Worm (Caenorhabditis elegans) whole organism, L3 larva: ENCODE data around the gene vab-3.

Experiments used
- R02D3.7 ChIP-seq: fragments of 150-350 bp; optimal IDR thresholded peaks from 2 replicates; lab custom pipeline; 2014; ENCODE audit warnings: missing biosample characterization, missing genetic modification characterization
- ZK546.5 ChIP-seq: sonication (generic microtip); optimal IDR thresholded peaks from 2 replicates; lab custom pipeline; 2017; ENCODE audit warnings: missing biosample characterization, missing genetic modification characterization
- aly-2 ChIP-seq: fragments of 150-350 bp; optimal IDR thresholded peaks from 2 replicates; lab custom pipeline; 2014; ENCODE audit warnings: missing biosample characterization, missing genetic modification characterization
- ama-1 ChIP-seq: fragments of 150-350 bp; optimal IDR thresholded peaks from 2 replicates; lab custom pipeline; 2018
- ceh-16 ChIP-seq: sonication (generic microtip); optimal IDR thresholded peaks from 2 replicates; lab custom pipeline; 2017; ENCODE audit warnings: missing biosample characterization, missing genetic modification characterization
- ceh-28 ChIP-seq: fragments of 150-350 bp; optimal IDR thresholded peaks from 2 replicates; lab custom pipeline; 2014; ENCODE audit warnings: missing biosample characterization, missing genetic modification reagents, missing genetic modification characterization
- ceh-82 ChIP-seq: fragments of 150-350 bp; optimal IDR thresholded peaks from 2 replicates; lab custom pipeline; 2014; ENCODE audit warnings: missing biosample characterization, missing genetic modification characterization
- ceh-9 ChIP-seq: sonication (generic microtip); optimal IDR thresholded peaks from 2 replicates; lab custom pipeline; 2018; ENCODE audit warnings: missing biosample characterization, missing genetic modification characterization
- daf-12 ChIP-seq: fragments of 150-350 bp; optimal IDR thresholded peaks from 2 replicates; lab custom pipeline; 2014; ENCODE audit warnings: missing biosample characterization, missing genetic modification reagents, missing genetic modification characterization
- egl-27 ChIP-seq: sonication (generic microtip); optimal IDR thresholded peaks from 4 replicates; lab custom pipeline; 2017; ENCODE audit warnings: missing biosample characterization, missing genetic modification reagents, missing genetic modification characterization
- egl-5 ChIP-seq: fragments of 150-350 bp; optimal IDR thresholded peaks from 2 replicates; lab custom pipeline; 2017; ENCODE audit warnings: missing biosample characterization, missing genetic modification reagents, missing genetic modification characterization, inconsistent platforms
- elt-1 ChIP-seq: fragments of 150-350 bp; optimal IDR thresholded peaks from 2 replicates; lab custom pipeline; 2014; ENCODE audit warnings: missing biosample characterization, missing genetic modification characterization
- elt-2 ChIP-seq: sonication (generic microtip); optimal IDR thresholded peaks from 2 replicates; lab custom pipeline; 2016; ENCODE audit warnings: missing genetic modification reagents, mild to moderate bottlenecking, missing genetic modification characterization, missing compliant biosample characterization
- elt-3 ChIP-seq, 3 experiments: fragments of 150-350 bp in 1 of 3; sonication (generic microtip) in 2 of 3; optimal IDR thresholded peaks; 2 replicates in 2 of 3; 4 replicates in 1 of 3; lab custom pipeline; 2014 to 2017; ENCODE audit warnings: missing biosample characterization in 3 of 3, missing genetic modification characterization in 3 of 3
- eor-1 ChIP-seq, 2 experiments: fragments of 150-350 bp; optimal IDR thresholded peaks; 2 replicates each; lab custom pipeline; 2014 to 2018; ENCODE audit warnings: missing biosample characterization in 2 of 2, missing genetic modification characterization in 2 of 2
- fkh-10 ChIP-seq: sonication (generic microtip); optimal IDR thresholded peaks from 2 replicates; lab custom pipeline; 2017; ENCODE audit warnings: missing biosample characterization, missing genetic modification reagents, missing genetic modification characterization
- fkh-2 ChIP-seq: fragments of 150-350 bp; optimal IDR thresholded peaks from 2 replicates; lab custom pipeline; 2014; ENCODE audit warnings: missing biosample characterization, missing genetic modification reagents, missing genetic modification characterization
- fos-1 ChIP-seq: fragments of 150-350 bp; optimal IDR thresholded peaks from 2 replicates; lab custom pipeline; 2014; ENCODE audit warnings: missing biosample characterization, missing genetic modification characterization
- hmg-11 ChIP-seq: sonication (generic microtip); optimal IDR thresholded peaks from 2 replicates; lab custom pipeline; 2016; ENCODE audit warnings: missing genetic modification characterization, missing compliant biosample characterization
- jun-1 ChIP-seq: fragments of 150-350 bp; optimal IDR thresholded peaks from 2 replicates; lab custom pipeline; 2014; ENCODE audit warnings: missing biosample characterization, missing genetic modification reagents, missing genetic modification characterization
- lin-15B ChIP-seq: fragments of 150-350 bp; optimal IDR thresholded peaks from 2 replicates; lab custom pipeline; 2014; ENCODE audit warnings: missing biosample characterization, missing genetic modification characterization
- lin-39 ChIP-seq: fragments of 150-350 bp; optimal IDR thresholded peaks from 2 replicates; lab custom pipeline; 2018; ENCODE audit warnings: missing biosample characterization, missing genetic modification reagents, missing genetic modification characterization
- lsy-12 ChIP-seq: sonication (generic microtip); optimal IDR thresholded peaks from 2 replicates; lab custom pipeline; 2016; ENCODE audit warnings: mild to moderate bottlenecking, missing genetic modification characterization, missing compliant biosample characterization
- mdl-1 ChIP-seq: fragments of 150-350 bp; optimal IDR thresholded peaks from 2 replicates; lab custom pipeline; 2014; ENCODE audit warnings: missing biosample characterization, missing genetic modification characterization
- mml-1 ChIP-seq: fragments of 150-350 bp; sonication (generic microtip); optimal IDR thresholded peaks from 3 replicates; lab custom pipeline; 2014; ENCODE audit warnings: missing biosample characterization, missing genetic modification characterization
- nfya-1 ChIP-seq: sonication (generic microtip); optimal IDR thresholded peaks from 2 replicates; lab custom pipeline; 2017; ENCODE audit warnings: missing genetic modification characterization, mild to moderate bottlenecking, missing compliant biosample characterization, antibody characterized with exemption, moderate library complexity; ENCODE audit not compliant: insufficient read depth
- nhr-11 ChIP-seq: fragments of 150-350 bp; optimal IDR thresholded peaks from 2 replicates; lab custom pipeline; 2014; ENCODE audit warnings: missing biosample characterization, missing genetic modification characterization
- nhr-12 ChIP-seq: fragments of 150-350 bp; optimal IDR thresholded peaks from 2 replicates; lab custom pipeline; 2014; ENCODE audit warnings: missing biosample characterization, missing genetic modification characterization
- nhr-23 ChIP-seq: fragments of 150-350 bp; optimal IDR thresholded peaks from 2 replicates; lab custom pipeline; 2014; ENCODE audit warnings: missing biosample characterization, missing genetic modification reagents, missing genetic modification characterization
- nhr-237 ChIP-seq: fragments of 150-350 bp; optimal IDR thresholded peaks from 2 replicates; lab custom pipeline; 2014; ENCODE audit warnings: missing biosample characterization, missing genetic modification characterization
- nhr-25 ChIP-seq: sonication (generic microtip); optimal IDR thresholded peaks from 2 replicates; lab custom pipeline; 2017; ENCODE audit warnings: missing biosample characterization, missing genetic modification characterization
- nhr-28 ChIP-seq: fragments of 150-350 bp; optimal IDR thresholded peaks from 2 replicates; lab custom pipeline; 2014; ENCODE audit warnings: missing biosample characterization, missing genetic modification characterization
- nhr-43 ChIP-seq: sonication (generic microtip); optimal IDR thresholded peaks from 2 replicates; lab custom pipeline; 2016; ENCODE audit warnings: mild to moderate bottlenecking, missing genetic modification characterization, missing compliant biosample characterization; ENCODE audit not compliant: poor library complexity, severe bottlenecking
- nhr-67 ChIP-seq: fragments of 150-350 bp; optimal IDR thresholded peaks from 2 replicates; lab custom pipeline; 2014; ENCODE audit warnings: missing biosample characterization, missing genetic modification characterization
- nhr-76 ChIP-seq: fragments of 150-350 bp; sonication (generic microtip); optimal IDR thresholded peaks from 5 replicates; lab custom pipeline; 2014; ENCODE audit warnings: missing biosample characterization, missing genetic modification characterization
- nhr-77 ChIP-seq: fragments of 150-350 bp; optimal IDR thresholded peaks from 2 replicates; lab custom pipeline; 2014; ENCODE audit warnings: missing biosample characterization, missing genetic modification characterization
- pha-4 ChIP-seq: fragments of 150-350 bp; optimal IDR thresholded peaks from 2 replicates; lab custom pipeline; 2014; ENCODE audit warnings: missing biosample characterization, missing genetic modification reagents, missing genetic modification characterization
- pqm-1 ChIP-seq: fragments of 150-350 bp; optimal IDR thresholded peaks from 2 replicates; lab custom pipeline; 2017; ENCODE audit warnings: missing biosample characterization, missing genetic modification characterization, inconsistent platforms
- sea-2 ChIP-seq: fragments of 150-350 bp; sonication (generic microtip); optimal IDR thresholded peaks from 4 replicates; lab custom pipeline; 2014; ENCODE audit warnings: missing biosample characterization, missing genetic modification reagents, missing genetic modification characterization
- skn-1 ChIP-seq: fragments of 150-350 bp; optimal IDR thresholded peaks from 2 replicates; lab custom pipeline; 2014; ENCODE audit warnings: missing biosample characterization, missing genetic modification characterization
- snpc-4 ChIP-seq: fragments of 150-350 bp; optimal IDR thresholded peaks from 2 replicates; lab custom pipeline; 2014; ENCODE audit warnings: missing biosample characterization, missing genetic modification characterization
- tbx-2 ChIP-seq: sonication (generic microtip); optimal IDR thresholded peaks from 2 replicates; lab custom pipeline; 2016; ENCODE audit warnings: mild to moderate bottlenecking, missing genetic modification characterization, missing compliant biosample characterization
- unc-39 ChIP-seq: sonication (generic microtip); optimal IDR thresholded peaks from 4 replicates; lab custom pipeline; 2017; ENCODE audit warnings: missing biosample characterization, missing genetic modification characterization
- unc-62 ChIP-seq: fragments of 150-350 bp; sonication (generic microtip); optimal IDR thresholded peaks from 4 replicates; lab custom pipeline; 2014; ENCODE audit warnings: missing biosample characterization, missing genetic modification reagents, missing genetic modification characterization
- zag-1 ChIP-seq: fragments of 150-350 bp; optimal IDR thresholded peaks from 2 replicates; lab custom pipeline; 2014; ENCODE audit warnings: missing biosample characterization, missing genetic modification characterization
- ztf-11 ChIP-seq: fragments of 150-350 bp; optimal IDR thresholded peaks from 2 replicates; lab custom pipeline; 2014; ENCODE audit warnings: missing biosample characterization, missing genetic modification characterization
- ztf-4 ChIP-seq: fragments of 150-350 bp; optimal IDR thresholded peaks from 2 replicates; lab custom pipeline; 2014; ENCODE audit warnings: missing biosample characterization, missing genetic modification characterization

vab-3 gene

ce11 chrX:10566775-10567174, 67.1 kb downstream of the vab-3 start (continued):
- TF ChIP-seq elt-2 (tag; lab: Kevin White, UChicago) (peak; percentile 16), ama-1 (no peak), fkh-10 (GFP tag; lab: Kevin White, UChicago) (no peak), pha-4 (tag; lab: Kevin White, UChicago) (peak; percentile 60), pqm-1 (tag; lab: Kevin White, UChicago) (peak; percentile 10), lin-39 (no peak), nhr-28 (tag; lab: Kevin White, UChicago) (no peak), mml-1 (no peak), ZK546.5 (tag; lab: Kevin White, UChicago) (no peak), ztf-11 (tag; lab: Kevin White, UChicago) (no peak), zag-1 (no peak), nhr-67 (tag; lab: Kevin White, UChicago) (no peak), hmg-11 (tag; lab: Kevin White, UChicago) (peak; percentile 11), snpc-4 (no peak), R02D3.7 (tag; lab: Kevin White, UChicago) (no peak)

ce11 chrX:10568385-10569149, 68.9 kb downstream of the vab-3 start:
- TF ChIP-seq tbx-2 (tag; lab: Kevin White, UChicago) = peak; percentile 94
- TF ChIP-seq nhr-43 = peak; percentile 90
- peak; percentile 79 for TF ChIP-seq ama-1
- TF ChIP-seq nhr-77 (tag; lab: Kevin White, UChicago) = peak; percentile 71
- peak; percentile 80 for TF ChIP-seq R02D3.7 (tag; lab: Kevin White, UChicago)
- TF ChIP-seq ceh-9 (tag; lab: Kevin White, UChicago) = no peak
- TF ChIP-seq nhr-67 (tag; lab: Kevin White, UChicago) = peak; percentile 47
- TF ChIP-seq nhr-12 (tag; lab: Kevin White, UChicago) = no peak
- peak; percentile 86 for TF ChIP-seq egl-5 (tag; lab: Kevin White, UChicago)
- TF ChIP-seq lin-15B (tag; lab: Kevin White, UChicago) = peak; percentile 90
- TF ChIP-seq fos-1 (tag; lab: Kevin White, UChicago) = peak; percentile 39
- no peak for TF ChIP-seq fkh-2 (tag; lab: Kevin White, UChicago)
- peak; percentile 73 for TF ChIP-seq pqm-1 (tag; lab: Kevin White, UChicago)
- TF ChIP-seq ceh-28 (tag; lab: Kevin White, UChicago) = peak; percentile 98
- TF ChIP-seq pha-4 (tag; lab: Kevin White, UChicago) = peak; percentile 98
- peak; percentile 31 for TF ChIP-seq ztf-11 (tag; lab: Kevin White, UChicago)
- TF ChIP-seq unc-62 = peak; percentile 61
- peak; percentile 78 for TF ChIP-seq skn-1 (tag; lab: Kevin White, UChicago)
- peak; percentile 100 for TF ChIP-seq hmg-11 (tag; lab: Kevin White, UChicago)
- peak; percentile 91 for TF ChIP-seq elt-2 (tag; lab: Kevin White, UChicago)
- no peak for TF ChIP-seq mml-1
- TF ChIP-seq aly-2 (tag; lab: Kevin White, UChicago) = peak; percentile 77
- TF ChIP-seq daf-12 (tag; lab: Kevin White, UChicago) = peak; percentile 13
- TF ChIP-seq elt-3 (tag; optimal IDR thresholded peaks at IDR 0.05; lab: Kevin White, UChicago) = peak in 1 of 3 experiments; percentile 59
- TF ChIP-seq elt-1 (tag; lab: Kevin White, UChicago) = peak; percentile 80
- peak; percentile 98 for TF ChIP-seq sea-2
- no peak for TF ChIP-seq nhr-76
- peak; percentile 93 for TF ChIP-seq lsy-12 (tag; lab: Kevin White, UChicago)
- TF ChIP-seq ztf-4 (tag; lab: Kevin White, UChicago) = no peak
- TF ChIP-seq nhr-28 (tag; lab: Kevin White, UChicago) = no peak
- peak; percentile 86 for TF ChIP-seq ceh-82 (tag; lab: Kevin White, UChicago)
- peak; percentile 63 for TF ChIP-seq egl-27 (tag; lab: Kevin White, UChicago)
- peak; percentile 80 for TF ChIP-seq fkh-10 (GFP tag; lab: Kevin White, UChicago)
- peak; percentile 94 for TF ChIP-seq nhr-25 (tag; lab: Kevin White, UChicago)
- TF ChIP-seq snpc-4 = peak; percentile 80
- peak; percentile 94 for TF ChIP-seq nfya-1 (tag; lab: Kevin White, UChicago)
- TF ChIP-seq ceh-16 (tag; lab: Kevin White, UChicago) = no peak
- TF ChIP-seq nhr-23 (tag; lab: Kevin White, UChicago) = peak; percentile 94
- peak in 1 of 2 experiments; percentile 43 for TF ChIP-seq eor-1 (tag; optimal IDR thresholded peaks at IDR 0.05; lab: Kevin White, UChicago)
- TF ChIP-seq ZK546.5 (tag; lab: Kevin White, UChicago) = no peak
- TF ChIP-seq nhr-237 = no peak
- peak; percentile 96 for TF ChIP-seq mdl-1
- peak; percentile 93 for TF ChIP-seq lin-39
- TF ChIP-seq nhr-11 (tag; lab: Kevin White, UChicago) = peak; percentile 72
- TF ChIP-seq unc-39 (tag; lab: Kevin White, UChicago) = no peak
- TF ChIP-seq jun-1 (tag; lab: Kevin White, UChicago) = peak; percentile 84
- TF ChIP-seq zag-1 = peak; percentile 77
